Worm (Caenorhabditis elegans) whole organism, mixed stage, embryonic: Measurements from ENCODE around the gene col-186.

Experiments used
- M03D4.4 ChIP-seq: sonication (generic microtip); optimal IDR thresholded peaks from 2 replicates; lab custom pipeline; 2017; ENCODE audit warnings: mild to moderate bottlenecking, missing genetic modification characterization, missing compliant biosample characterization
- bed-3 ChIP-seq: fragments of 200-800 bp; sonication (Bioruptor generic); optimal IDR thresholded peaks from 3 replicates; lab custom pipeline; 2018; ENCODE audit warnings: mild to moderate bottlenecking, missing genetic modification characterization, moderate library complexity, missing compliant biosample characterization
- elt-3 ChIP-seq: fragments of 150-350 bp; optimal IDR thresholded peaks from 2 replicates; lab custom pipeline; 2014; ENCODE audit warnings: missing biosample characterization, missing genetic modification characterization
- lin-13 ChIP-seq: fragments of 150-350 bp; optimal IDR thresholded peaks from 2 replicates; lab custom pipeline; 2014; ENCODE audit warnings: missing biosample characterization, missing genetic modification characterization
- lsy-2 ChIP-seq: fragments of 150-350 bp; optimal IDR thresholded peaks from 2 replicates; lab custom pipeline; 2014; ENCODE audit warnings: missing biosample characterization, missing genetic modification characterization
- mab-5 ChIP-seq: fragments of 150-350 bp; optimal IDR thresholded peaks from 2 replicates; lab custom pipeline; 2014; ENCODE audit warnings: missing biosample characterization, missing genetic modification characterization
- nhr-2 ChIP-seq: fragments of 150-350 bp; optimal IDR thresholded peaks from 2 replicates; lab custom pipeline; 2014; ENCODE audit warnings: missing biosample characterization, missing genetic modification characterization
- nhr-28 ChIP-seq: fragments of 150-350 bp; optimal IDR thresholded peaks from 2 replicates; lab custom pipeline; 2014; ENCODE audit warnings: missing biosample characterization, missing genetic modification characterization
- snpc-4 ChIP-seq: fragments of 150-350 bp; optimal IDR thresholded peaks from 2 replicates; lab custom pipeline; 2014; ENCODE audit warnings: missing biosample characterization, missing genetic modification characterization

ce11 chrX:15983288-15983687 lies 32.0 kb downstream of the col-186 start:
- no peak for TF ChIP-seq M03D4.4 (tag; lab: Kevin White, UChicago)
- TF ChIP-seq nhr-28 (tag; lab: Kevin White, UChicago), result no peak
- TF ChIP-seq snpc-4 (tag; lab: Kevin White, UChicago), result no peak
- TF ChIP-seq lin-13, result no peak
- no peak for TF ChIP-seq bed-3
- no peak for TF ChIP-seq lsy-2 (tag; lab: Kevin White, UChicago)
- TF ChIP-seq mab-5 (tag; lab: Kevin White, UChicago), result no peak
- no peak for TF ChIP-seq nhr-2 (tag; lab: Kevin White, UChicago)
- no peak for TF ChIP-seq elt-3 (tag; lab: Kevin White, UChicago)
